Worm (Caenorhabditis elegans): Measurements from ENCODE around the gene ZC21.6.

Gene ZC21.6

DNA sequence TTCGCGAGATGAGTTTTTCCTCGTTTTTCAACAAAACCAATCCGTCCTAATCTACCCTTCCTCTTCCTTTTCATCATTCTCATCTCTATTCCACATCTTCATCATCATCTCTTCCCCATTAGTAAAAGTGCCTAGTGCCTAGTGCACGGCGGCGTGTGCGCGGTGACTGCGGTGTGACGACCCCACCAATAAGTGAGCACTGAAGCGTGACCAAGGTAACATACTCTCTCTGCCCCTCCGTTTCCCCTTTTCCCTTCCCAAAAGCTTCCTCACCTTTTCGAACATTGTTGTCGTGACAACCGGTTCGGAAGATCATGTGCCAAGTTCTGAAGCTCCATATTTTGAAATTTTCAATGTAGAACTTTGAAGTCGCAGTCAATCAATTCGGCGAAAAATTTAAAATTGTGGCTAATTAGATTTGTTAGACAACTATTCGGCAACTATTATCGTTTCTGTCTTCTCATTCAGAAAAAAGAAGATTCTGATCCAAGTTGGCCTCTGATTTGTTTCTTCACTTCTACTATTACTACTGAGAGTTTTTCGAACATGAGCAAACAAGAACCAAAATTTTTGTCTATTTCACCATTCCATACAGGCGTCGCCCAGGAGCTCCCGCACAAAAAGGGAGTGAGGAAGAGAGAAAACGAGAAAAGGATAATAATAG lies 33.0 kb downstream of the ZC21.6 start:
- TF ChIP-seq unc-62 (GFP tag; optimal IDR thresholded peaks at IDR 0.05) = no peak

DNA sequence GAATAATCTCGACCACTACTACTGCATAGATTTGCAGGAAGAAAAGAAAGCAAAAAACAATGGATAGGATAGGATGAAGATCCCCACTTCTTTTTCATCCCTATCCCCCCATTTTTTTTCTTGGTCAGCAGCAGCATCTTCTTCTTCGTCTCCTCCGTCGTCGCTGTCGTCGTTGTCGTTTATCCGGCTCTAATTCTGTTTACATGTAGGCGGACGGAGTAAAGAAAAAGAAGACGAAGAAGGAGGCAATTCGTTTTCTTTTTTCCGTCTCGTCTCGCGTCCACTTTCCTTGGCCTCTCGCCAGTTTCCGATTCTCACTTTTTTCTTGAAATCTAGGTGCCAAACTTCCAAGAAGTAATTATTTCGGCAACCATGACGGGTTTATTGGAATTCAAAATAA lies 33.7 kb downstream of the ZC21.6 start:
- TF ChIP-seq unc-62 (GFP tag; optimal IDR thresholded peaks at IDR 0.05) = no peak

DNA sequence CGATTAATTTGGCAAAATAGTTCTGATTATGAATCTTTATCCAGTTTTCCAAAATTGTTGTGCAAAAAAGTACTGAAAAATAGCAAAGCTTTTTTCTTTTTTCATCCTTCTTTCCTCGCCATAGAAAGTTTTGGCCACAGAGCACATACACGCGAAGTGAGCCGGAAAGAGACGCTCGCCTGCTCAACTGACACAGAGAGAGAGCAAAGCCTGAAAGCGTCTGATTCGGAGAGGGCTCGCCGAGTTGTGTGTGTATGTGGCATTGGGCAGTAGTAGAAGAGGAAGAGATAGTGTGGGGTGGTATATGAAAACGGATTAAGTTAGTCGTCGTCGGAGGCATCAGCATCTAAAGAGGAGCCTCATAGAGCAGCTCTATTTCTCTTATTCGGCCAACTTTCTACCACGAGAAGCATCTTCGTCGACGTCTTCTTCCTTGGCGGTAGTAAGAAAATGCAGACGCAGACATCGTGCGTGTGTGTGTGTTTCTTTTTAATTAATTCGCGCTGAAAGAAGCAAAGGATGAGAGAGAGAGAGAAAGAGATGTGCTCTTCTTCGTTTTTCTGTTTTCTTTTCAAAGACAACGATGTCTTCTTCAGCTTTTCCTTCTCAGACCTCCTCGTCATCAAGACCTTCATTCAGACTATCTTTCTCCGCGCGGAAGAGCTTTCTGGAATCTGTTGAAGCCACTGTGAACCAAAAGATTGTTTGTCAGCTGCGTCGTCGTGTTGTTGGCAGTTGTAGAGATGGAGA lies 35.6 kb downstream of the ZC21.6 start:
- TF ChIP-seq unc-62 (GFP tag; optimal IDR thresholded peaks at IDR 0.05) = no peak

DNA sequence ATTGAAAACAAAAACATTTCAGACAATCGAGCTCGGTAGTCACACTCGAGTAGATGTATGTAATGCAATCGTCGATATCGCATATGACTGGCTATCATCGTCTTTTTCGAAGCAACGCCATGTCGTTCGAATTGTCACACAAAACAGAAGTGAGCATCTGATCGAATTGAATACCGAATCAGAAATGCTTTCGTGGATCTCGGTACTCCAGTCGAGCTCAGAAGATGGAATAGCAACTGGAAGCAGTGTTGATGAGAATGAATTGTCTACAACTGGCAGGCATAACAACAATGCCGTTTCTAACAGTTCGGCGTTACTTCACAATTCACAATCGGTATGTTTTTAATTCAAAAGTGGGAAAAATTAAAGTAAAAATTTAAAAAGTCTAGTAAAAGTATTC lies 36.2 kb downstream of the ZC21.6 start:
- no peak for TF ChIP-seq unc-62 (GFP tag; optimal IDR thresholded peaks at IDR 0.05)

DNA sequence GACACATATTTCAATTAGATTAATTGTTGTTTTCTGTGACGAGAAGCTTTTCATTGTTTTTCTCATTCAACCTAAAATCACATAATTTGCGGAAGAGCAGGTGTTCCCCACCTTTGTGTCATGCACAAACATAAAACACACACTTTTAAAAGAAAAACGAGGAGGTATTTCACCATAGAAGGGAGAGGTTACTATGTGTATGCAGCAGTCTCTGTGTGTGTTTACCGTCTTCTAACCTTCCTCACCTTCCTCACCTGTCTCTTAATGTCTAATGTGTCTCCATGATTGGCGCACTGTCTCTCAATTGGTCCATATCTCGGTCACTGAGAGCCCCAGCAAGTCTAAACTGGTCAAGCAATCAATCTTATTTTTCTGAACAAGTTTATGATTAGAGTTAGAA lies 39.1 kb downstream of the ZC21.6 start:
- TF ChIP-seq unc-62 (GFP tag; optimal IDR thresholded peaks at IDR 0.05) = no peak

DNA sequence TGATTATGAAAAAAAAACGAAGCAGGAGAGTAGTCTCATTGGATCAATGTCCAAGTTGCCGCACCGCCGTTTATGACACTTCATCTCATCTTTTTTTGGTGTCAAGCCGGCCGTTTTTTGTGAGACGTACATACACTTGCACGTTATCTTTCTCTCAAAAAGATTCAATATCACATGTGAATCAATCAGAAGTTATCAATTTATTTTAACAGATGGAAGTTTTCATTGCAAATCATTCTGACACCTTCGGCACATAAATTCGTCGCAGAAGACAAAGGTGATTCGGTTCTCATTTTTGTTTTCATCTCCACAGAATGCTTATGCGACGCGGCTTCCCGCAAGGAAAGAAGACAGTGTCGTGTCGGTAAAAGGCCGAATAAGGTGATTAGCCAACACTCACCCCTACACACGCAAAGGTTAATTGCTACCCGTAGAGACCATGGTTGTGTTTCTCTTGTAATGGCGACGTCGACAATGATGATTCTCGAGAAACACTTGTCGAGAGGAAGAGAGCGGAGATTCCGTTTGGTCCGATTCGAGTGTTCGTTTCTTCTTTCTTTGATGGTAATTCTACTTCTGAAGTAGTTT lies 41.1 kb downstream of the ZC21.6 start:
- TF ChIP-seq unc-62 (GFP tag; optimal IDR thresholded peaks at IDR 0.05) = no peak

DNA sequence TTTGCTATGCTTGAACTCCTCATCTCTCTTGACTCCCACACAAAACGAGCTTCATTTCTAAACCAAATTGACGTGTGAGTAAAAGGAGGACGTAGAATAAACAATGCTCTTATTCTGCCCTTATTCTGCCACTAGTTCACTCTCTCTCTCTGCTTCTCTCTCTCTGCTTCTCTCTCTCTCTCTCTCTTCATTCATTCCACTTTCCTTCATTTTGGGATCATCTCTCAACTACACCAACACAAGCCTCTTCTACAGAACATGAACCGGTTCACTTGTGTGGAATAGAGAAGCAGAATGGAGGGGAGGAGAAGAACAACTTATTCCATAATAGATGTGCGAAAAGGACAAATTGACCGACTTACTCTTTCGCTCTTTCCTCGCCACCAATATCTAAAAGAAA lies 42.1 kb downstream of the ZC21.6 start:
- TF ChIP-seq unc-62 (GFP tag; optimal IDR thresholded peaks at IDR 0.05) = no peak

DNA sequence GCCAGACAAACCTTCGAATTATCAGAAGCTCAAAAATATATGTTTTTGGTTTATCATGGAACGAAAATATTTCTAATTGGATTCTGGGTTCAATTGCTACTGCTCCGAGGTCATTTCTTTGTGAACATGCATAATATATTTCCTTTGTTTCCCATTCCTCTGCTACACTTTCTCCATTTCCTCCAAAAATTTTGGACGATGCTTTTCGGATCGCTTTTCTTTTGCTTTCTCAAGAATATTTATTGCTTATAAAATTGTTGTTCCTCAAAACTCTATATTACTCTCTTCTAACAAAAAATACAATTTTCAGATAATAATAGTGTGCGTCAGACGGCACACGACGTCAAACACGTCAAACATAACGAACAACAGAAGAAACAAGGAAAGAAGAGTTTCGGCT lies 50.7 kb downstream of the ZC21.6 start, which contains the start of gene pac-1:
TSS of gene pac-1 (plus strand) at position 301 of the 400 bp plus-strand sequence.
- TF ChIP-seq unc-62 (GFP tag; optimal IDR thresholded peaks at IDR 0.05) = no peak

Data from whole organism, dauer.